Fruit fly (Drosophila melanogaster) whole organism, embryonic: ENCODE results near the gene CG31776.

Source experiments
- Abd-B ChIP-seq: fragments of 200-800 bp; sonication (Bioruptor generic); optimal IDR thresholded peaks from 2 replicates; lab custom pipeline; 2018; ENCODE audit warnings: missing biosample characterization, mild to moderate bottlenecking, missing genetic modification characterization, moderate library complexity
- BEAF-32 ChIP-seq: fragments of 200-800 bp; sonication (Bioruptor generic); optimal IDR thresholded peaks from 3 replicates; lab custom pipeline; 2017; ENCODE audit warnings: missing biosample characterization, missing genetic modification characterization, mild to moderate bottlenecking, moderate library complexity, missing genetic modification reagents
- Bgb ChIP-seq: fragments of 200-800 bp; sonication (Bioruptor generic); IDR thresholded peaks from 2 replicates; pipeline ENCODE4 v1.3.6; 2022; ENCODE audit warnings: missing biosample characterization, missing genetic modification characterization; ENCODE audit not compliant: partially characterized antibody
- BtbVII ChIP-seq: fragments of 200-800 bp; sonication (Bioruptor generic); optimal IDR thresholded peaks from 3 replicates; lab custom pipeline; 2017; ENCODE audit warnings: missing biosample characterization, mild to moderate bottlenecking, missing genetic modification characterization
- CG10366 ChIP-seq: fragments of 200-800 bp; sonication (Bioruptor generic); IDR thresholded peaks from 2 replicates; pipeline ENCODE4 v1.3.6; 2022; ENCODE audit warnings: missing biosample characterization, missing genetic modification characterization
- CG10565 ChIP-seq: fragments of 200-800 bp; sonication (Bioruptor generic); optimal IDR thresholded peaks from 3 replicates; lab custom pipeline; 2016; ENCODE audit warnings: missing biosample characterization, mild to moderate bottlenecking, missing genetic modification characterization
- CG11085 ChIP-seq: fragments of 200-800 bp; sonication (Bioruptor generic); IDR thresholded peaks from 2 replicates; pipeline ENCODE4 v1.3.6; 2022; ENCODE audit warnings: missing biosample characterization, missing genetic modification characterization
- CG12659 ChIP-seq: fragments of 200-800 bp; sonication (Bioruptor generic); optimal IDR thresholded peaks from 3 replicates; lab custom pipeline; 2017; ENCODE audit warnings: mild to moderate bottlenecking, missing biosample characterization, missing genetic modification reagents, missing genetic modification characterization
- CG12942 ChIP-seq: fragments of 200-800 bp; sonication (Bioruptor generic); optimal IDR thresholded peaks from 3 replicates; lab custom pipeline; 2016; ENCODE audit warnings: missing biosample characterization, missing genetic modification characterization
- CG14014 ChIP-seq: fragments of 200-800 bp; sonication (Bioruptor generic); IDR thresholded peaks from 2 replicates; pipeline ENCODE4 v1.3.6; 2022; ENCODE audit warnings: missing biosample characterization, missing genetic modification characterization
- CG16863 ChIP-seq: fragments of 200-800 bp; sonication (Bioruptor generic); optimal IDR thresholded peaks from 3 replicates; lab custom pipeline; 2016; ENCODE audit warnings: missing biosample characterization, missing genetic modification characterization
- CG17802 ChIP-seq: fragments of 200-800 bp; sonication (Bioruptor generic); optimal IDR thresholded peaks from 2 replicates; lab custom pipeline; 2018; ENCODE audit warnings: missing biosample characterization, mild to moderate bottlenecking, missing genetic modification characterization, moderate library complexity
- CG2116 ChIP-seq: fragments of 200-800 bp; sonication (Bioruptor generic); optimal IDR thresholded peaks from 3 replicates; lab custom pipeline; 2018; ENCODE audit warnings: missing biosample characterization, mild to moderate bottlenecking, missing genetic modification characterization
- CG2712 ChIP-seq: fragments of 200-800 bp; optimal IDR thresholded peaks from 3 replicates; lab custom pipeline; 2019; ENCODE audit warnings: missing biosample characterization, mild to moderate bottlenecking, missing genetic modification characterization, moderate library complexity
- CG30431 ChIP-seq: fragments of 200-800 bp; sonication (Bioruptor generic); optimal IDR thresholded peaks from 2 replicates; lab custom pipeline; 2017; ENCODE audit warnings: missing biosample characterization, missing genetic modification characterization
- CG31388 ChIP-seq: fragments of 200-800 bp; sonication (Bioruptor generic); optimal IDR thresholded peaks from 2 replicates; lab custom pipeline; 2016; ENCODE audit warnings: missing biosample characterization, missing genetic modification characterization
- CG32767 ChIP-seq: fragments of 200-800 bp; sonication (Bioruptor generic); IDR thresholded peaks from 2 replicates; pipeline ENCODE4 v1.3.6; 2022; ENCODE audit warnings: missing biosample characterization, missing genetic modification characterization
- CG34376 ChIP-seq: fragments of 200-800 bp; sonication (Bioruptor generic); optimal IDR thresholded peaks from 2 replicates; lab custom pipeline; 2018; ENCODE audit warnings: missing biosample characterization, mild to moderate bottlenecking, missing genetic modification characterization
- CG42726 ChIP-seq: fragments of 200-800 bp; sonication (Bioruptor generic); IDR thresholded peaks from 2 replicates; pipeline ENCODE4 v1.3.6; 2022; ENCODE audit warnings: missing biosample characterization, missing genetic modification characterization; ENCODE audit not compliant: partially characterized antibody
- CG5953 ChIP-seq: fragments of 200-800 bp; sonication (Bioruptor generic); IDR thresholded peaks from 2 replicates; pipeline ENCODE4 v1.3.6; 2022; ENCODE audit warnings: missing biosample characterization, missing genetic modification characterization
- CG7987 ChIP-seq: fragments of 200-800 bp; sonication (Bioruptor generic); optimal IDR thresholded peaks from 2 replicates; lab custom pipeline; 2018; ENCODE audit warnings: missing biosample characterization, mild to moderate bottlenecking, missing genetic modification characterization, moderate library complexity
- CG8290 ChIP-seq, 3 experiments: fragments of 200-800 bp; sonication (Bioruptor generic); optimal IDR thresholded peaks; 2 replicates each; lab custom pipeline; 2016 to 2019; ENCODE audit warnings: missing biosample characterization in 3 of 3, missing genetic modification characterization in 3 of 3, mild to moderate bottlenecking in 2 of 3, moderate library complexity in 1 of 3
- CG9797 ChIP-seq: fragments of 200-800 bp; sonication (Bioruptor generic); optimal IDR thresholded peaks from 3 replicates; lab custom pipeline; 2018; ENCODE audit warnings: missing biosample characterization, mild to moderate bottlenecking, missing genetic modification characterization
- CkIIα-i1 ChIP-seq: fragments of 200-800 bp; sonication (Bioruptor generic); IDR thresholded peaks from 2 replicates; pipeline ENCODE4 v1.3.6; 2022; ENCODE audit warnings: missing biosample characterization, missing genetic modification characterization
- CoRest ChIP-seq: fragments of 200-800 bp; sonication (Bioruptor generic); optimal IDR thresholded peaks from 3 replicates; lab custom pipeline; 2018; ENCODE audit warnings: missing biosample characterization, mild to moderate bottlenecking, missing genetic modification characterization, moderate library complexity
- Dbx ChIP-seq: fragments of 200-800 bp; sonication (Bioruptor generic); IDR thresholded peaks from 3 replicates; pipeline ENCODE4 v1.3.6; 2022; ENCODE audit warnings: missing biosample characterization, missing genetic modification characterization
- Deaf1 ChIP-seq: fragments of 200-800 bp; optimal IDR thresholded peaks from 3 replicates; lab custom pipeline; 2019; ENCODE audit warnings: missing biosample characterization, mild to moderate bottlenecking, missing genetic modification characterization, moderate library complexity
- Ets65A ChIP-seq: fragments of 200-800 bp; sonication (Bioruptor generic); peaks from one replicate; lab custom pipeline; 2016; ENCODE audit warnings: missing biosample characterization, missing genetic modification characterization
- H2.0 ChIP-seq: fragments of 200-800 bp; sonication (Bioruptor generic); IDR thresholded peaks from 2 replicates; pipeline ENCODE4 v1.3.6; 2022; ENCODE audit warnings: missing biosample characterization, missing genetic modification characterization
- Hr3 ChIP-seq: fragments of 200-800 bp; sonication (Bioruptor generic); optimal IDR thresholded peaks from 3 replicates; lab custom pipeline; 2016; ENCODE audit warnings: missing biosample characterization, missing genetic modification characterization
- MBD-R2 ChIP-seq: fragments of 200-800 bp; sonication (Bioruptor generic); IDR thresholded peaks from 2 replicates; pipeline ENCODE4 v1.3.6; 2022; ENCODE audit warnings: missing biosample characterization, missing genetic modification characterization
- MESR4 ChIP-seq: fragments of 200-800 bp; sonication (Bioruptor generic); optimal IDR thresholded peaks from 2 replicates; lab custom pipeline; 2018; ENCODE audit warnings: missing biosample characterization, mild to moderate bottlenecking, missing genetic modification characterization, moderate library complexity
- Nf-YA ChIP-seq: fragments of 200-800 bp; sonication (Bioruptor generic); IDR thresholded peaks from 2 replicates; pipeline ENCODE4 v1.3.6; 2022; ENCODE audit warnings: missing biosample characterization, missing genetic modification characterization
- Side ChIP-seq: fragments of 200-800 bp; sonication (Bioruptor generic); optimal IDR thresholded peaks from 2 replicates; lab custom pipeline; 2016; ENCODE audit warnings: missing biosample characterization, missing genetic modification characterization
- Sin3A ChIP-seq: fragments of >200 bp; optimal IDR thresholded peaks from 2 replicates; lab custom pipeline; 2018
- cad ChIP-seq: fragments of >200 bp; optimal IDR thresholded peaks from 2 replicates; lab custom pipeline; 2017; ENCODE audit warnings: missing biosample characterization, missing genetic modification characterization
- caup ChIP-seq: fragments of 200-800 bp; sonication (Bioruptor generic); optimal IDR thresholded peaks from 3 replicates; lab custom pipeline; 2017; ENCODE audit warnings: missing biosample characterization, mild to moderate bottlenecking, missing genetic modification characterization, moderate library complexity; ENCODE audit not compliant: severe bottlenecking
- chif ChIP-seq, 2 experiments: fragments of 200-800 bp; sonication (Bioruptor generic); optimal IDR thresholded peaks; 3 replicates each; lab custom pipeline; 2016; ENCODE audit warnings: missing biosample characterization in 2 of 2, missing genetic modification characterization in 2 of 2
- cwo ChIP-seq: fragments of 200-800 bp; sonication (Bioruptor generic); optimal IDR thresholded peaks from 3 replicates; lab custom pipeline; 2017; ENCODE audit warnings: missing biosample characterization, missing genetic modification characterization, mild to moderate bottlenecking, moderate library complexity, missing genetic modification reagents
- exex ChIP-seq: fragments of 200-800 bp; sonication (Bioruptor generic); optimal IDR thresholded peaks from 4 replicates; lab custom pipeline; 2018; ENCODE audit warnings: missing biosample characterization, mild to moderate bottlenecking, missing genetic modification characterization, moderate library complexity
- gem ChIP-seq: fragments of 200-800 bp; sonication (Bioruptor generic); optimal IDR thresholded peaks from 2 replicates; lab custom pipeline; 2019; ENCODE audit warnings: missing biosample characterization, mild to moderate bottlenecking, missing genetic modification characterization, moderate library complexity
- jing ChIP-seq: fragments of 200-800 bp; sonication (Bioruptor generic); optimal IDR thresholded peaks from 2 replicates; lab custom pipeline; 2018; ENCODE audit warnings: missing biosample characterization, mild to moderate bottlenecking, missing genetic modification characterization
- pfk ChIP-seq: fragments of 200-800 bp; sonication (Bioruptor generic); optimal IDR thresholded peaks from 2 replicates; lab custom pipeline; 2018; ENCODE audit warnings: missing biosample characterization, mild to moderate bottlenecking, missing genetic modification characterization, moderate library complexity
- pnt ChIP-seq: fragments of 200-800 bp; sonication (Bioruptor generic); optimal IDR thresholded peaks from 3 replicates; lab custom pipeline; 2016; ENCODE audit warnings: missing biosample characterization, missing genetic modification characterization
- slp2 ChIP-seq: fragments of 200-800 bp; sonication (Bioruptor generic); optimal IDR thresholded peaks from 2 replicates; lab custom pipeline; 2016; ENCODE audit warnings: missing biosample characterization, missing genetic modification characterization
- sug ChIP-seq: fragments of 200-800 bp; optimal IDR thresholded peaks from 2 replicates; lab custom pipeline; 2019; ENCODE audit warnings: missing biosample characterization, mild to moderate bottlenecking, missing genetic modification characterization, moderate library complexity
- tna ChIP-seq: fragments of 200-800 bp; sonication (Bioruptor generic); IDR thresholded peaks from 2 replicates; pipeline ENCODE4 v1.3.6; 2022; ENCODE audit warnings: missing biosample characterization, missing genetic modification characterization; ENCODE audit not compliant: partially characterized antibody
- vfl ChIP-seq: fragments of 200-800 bp; sonication (Bioruptor generic); optimal IDR thresholded peaks from 2 replicates; lab custom pipeline; 2016; ENCODE audit warnings: missing biosample characterization, missing genetic modification characterization

The CG31776 gene

dm6 chr2L:3444789-3445188 is 25.2 kb upstream of the CG31776 start (continued):
- TF ChIP-seq CG31388 (GFP tag; lab: Kevin White, UChicago), result no peak
- TF ChIP-seq BtbVII (GFP tag; lab: Kevin White, UChicago), result no peak
- TF ChIP-seq pfk (GFP tag; lab: Kevin White, UChicago), result no peak
- TF ChIP-seq vfl, result peak; percentile 24
- TF ChIP-seq CG11085 (GFP tag; lab: Robert Waterston, UW), result 0 out of 2 replicates have a peak, but pooled peaks have one; percentile 34
- TF ChIP-seq Hr3 (GFP tag; lab: Kevin White, UChicago), result peak; percentile 32
- TF ChIP-seq CG5953 (GFP tag; lab: Robert Waterston, UW), result 0 out of 2 replicates have a peak, but pooled peaks have one; percentile 22
- TF ChIP-seq CG30431, result peak; percentile 41
- TF ChIP-seq CG14014, result no peak
- TF ChIP-seq Sin3A, result no peak
- TF ChIP-seq CG12942 (GFP tag; lab: Kevin White, UChicago), result peak; percentile 60
- peak; percentile 36 for TF ChIP-seq CG2712 (tag; lab: Kevin White, UChicago)
- TF ChIP-seq CG7987, result no peak
- TF ChIP-seq chif (GFP tag; optimal IDR thresholded peaks at IDR 0.05; lab: Kevin White, UChicago), result peak; percentile 39 to 59
- peak; percentile 95 for TF ChIP-seq Ets65A (GFP tag; lab: Kevin White, UChicago)
- TF ChIP-seq CG10366, result no peak; the same call in 1 of the 2 replicates

dm6 chr2L:3445655-3446054 is 24.3 kb upstream of the CG31776 start, which contains the start of gene CG2772:
CG2772 (plus strand) TSS chr2L:3445992.
- TF ChIP-seq caup (GFP tag; lab: Kevin White, UChicago), result no peak
- TF ChIP-seq sug (tag; lab: Kevin White, UChicago), result peak; percentile 85
- no peak for TF ChIP-seq CG10565
- peak; percentile 71 for TF ChIP-seq CG34376 (GFP tag; lab: Kevin White, UChicago)
- TF ChIP-seq Side (GFP tag; lab: Kevin White, UChicago), result no peak
- TF ChIP-seq slp2 (GFP tag; lab: Kevin White, UChicago), result no peak
- no peak for TF ChIP-seq cwo
- peak; percentile 90 for TF ChIP-seq exex
- TF ChIP-seq gem (tag; lab: Kevin White, UChicago), result no peak
- no peak for TF ChIP-seq jing (GFP tag; lab: Kevin White, UChicago)
- no peak for TF ChIP-seq CG2116 (GFP tag; lab: Kevin White, UChicago)
- no peak for TF ChIP-seq CG32767 (GFP tag; lab: Robert Waterston, UW)
- no peak for TF ChIP-seq cad (GFP tag; lab: Kevin White, UChicago)
- no peak for TF ChIP-seq tna (GFP tag; lab: Robert Waterston, UW)
- no peak for TF ChIP-seq H2.0 (GFP tag; lab: Robert Waterston, UW)
- no peak for TF ChIP-seq CG16863 (GFP tag; lab: Kevin White, UChicago)
- no peak for TF ChIP-seq Dbx (GFP tag; lab: Robert Waterston, UW)
- TF ChIP-seq Nf-YA (GFP tag; lab: Robert Waterston, UW), result no peak
- TF ChIP-seq CG8290 (GFP tag; optimal IDR thresholded peaks at IDR 0.05; lab: Kevin White, UChicago), result no peak
- TF ChIP-seq CG8290 (tag; optimal IDR thresholded peaks at IDR 0.05; lab: Kevin White, UChicago), result no peak

DNA sequence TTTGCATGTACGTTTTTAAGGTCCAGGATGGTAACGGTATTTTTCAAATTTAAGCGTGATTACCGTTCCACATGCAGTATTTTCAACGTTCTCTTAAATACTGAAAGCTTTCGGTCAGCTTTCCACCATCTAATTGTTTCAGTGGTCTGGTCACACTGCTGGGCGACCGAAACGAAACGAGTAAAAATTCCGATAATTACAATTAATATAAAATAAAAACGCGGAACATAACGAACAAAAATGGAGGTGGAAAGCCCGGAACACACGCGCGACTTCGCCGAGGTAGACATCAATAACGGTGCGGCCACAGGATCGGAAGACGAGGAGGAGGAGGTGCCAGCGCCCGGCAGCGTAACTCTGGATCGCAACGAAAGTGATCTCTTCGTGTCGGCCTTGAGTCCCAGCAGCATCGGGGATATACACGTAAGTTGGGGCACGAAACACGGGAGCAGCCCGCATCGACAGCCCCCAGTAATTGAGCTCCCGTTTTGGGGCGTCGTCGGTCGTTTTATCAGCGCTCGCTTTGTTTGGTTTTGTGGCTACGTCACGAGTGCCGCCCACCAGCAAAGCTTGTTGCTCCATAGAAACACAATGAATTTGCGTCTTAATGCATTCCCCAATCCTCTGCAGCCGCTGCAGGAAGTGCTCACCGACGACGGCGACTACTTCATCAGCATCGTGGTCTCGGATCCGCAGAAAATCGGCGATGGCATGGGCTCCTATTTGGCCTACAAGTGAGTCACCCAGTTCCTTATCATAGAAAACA is 20.2 kb upstream of the CG31776 start, which contains the start of gene Snx1:
Snx1 (plus strand) TSS at position 129 of the 766 bp plus-strand sequence.
- TF ChIP-seq Deaf1 (tag; lab: Kevin White, UChicago), result peak; percentile 84
- TF ChIP-seq CG12659 (GFP tag; lab: Kevin White, UChicago), result peak; percentile 49
- TF ChIP-seq CG17802 (tag; lab: Kevin White, UChicago), result no peak
- TF ChIP-seq CG9797 (GFP tag; lab: Kevin White, UChicago), result peak; percentile 61
- peak; percentile 54 for TF ChIP-seq MESR4 (GFP tag; lab: Kevin White, UChicago)
- TF ChIP-seq MBD-R2 (GFP tag; lab: Robert Waterston, UW), result peak; percentile 67
- peak; percentile 17 for TF ChIP-seq CoRest (tag; lab: Kevin White, UChicago)
- no peak for TF ChIP-seq CkIIα-i1
- no peak for TF ChIP-seq CG42726 (GFP tag; lab: Robert Waterston, UW)
- TF ChIP-seq BEAF-32, result peak; percentile 29
- TF ChIP-seq pnt (GFP tag; lab: Kevin White, UChicago), result no peak
- peak; percentile 53 for TF ChIP-seq exex
- peak; percentile 35 for TF ChIP-seq Abd-B (GFP tag; lab: Kevin White, UChicago)
- TF ChIP-seq Bgb, result peak; percentile 8; the same call in 1 of the 2 replicates
